Worm (Caenorhabditis elegans) whole organism, late embryonic: ENCODE results near the gene pri-1.
A peak's percentile ranks its signal among the peaks of the same experiment; 100 is the strongest.

Experiments
- F13H6.1 ChIP-seq: sonication (generic microtip); optimal IDR thresholded peaks from 2 replicates; lab custom pipeline; 2016; ENCODE audit warnings: missing genetic modification characterization, missing compliant biosample characterization
- K09A11.1 ChIP-seq: sonication (generic microtip); optimal IDR thresholded peaks from 2 replicates; lab custom pipeline; 2017; ENCODE audit warnings: antibody characterized with exemption, mild to moderate bottlenecking, missing genetic modification characterization, missing compliant biosample characterization; ENCODE audit not compliant: insufficient read depth
- T23F11.4 ChIP-seq: fragments of 200-800 bp; sonication (Bioruptor generic); optimal IDR thresholded peaks from 2 replicates; lab custom pipeline; 2018; ENCODE audit warnings: mild to moderate bottlenecking, missing genetic modification characterization, missing compliant biosample characterization
- Y22D7AL.16 ChIP-seq: sonication (generic microtip); optimal IDR thresholded peaks from 2 replicates; lab custom pipeline; 2016; ENCODE audit warnings: missing genetic modification characterization, missing compliant biosample characterization
- ceh-14 ChIP-seq: sonication (generic microtip); optimal IDR thresholded peaks from 2 replicates; lab custom pipeline; 2016; ENCODE audit warnings: missing genotype, missing genetic modification characterization, missing compliant biosample characterization
- ceh-18 ChIP-seq: sonication (generic microtip); optimal IDR thresholded peaks from 2 replicates; lab custom pipeline; 2016; ENCODE audit warnings: missing genetic modification characterization, missing compliant biosample characterization
- ceh-30 ChIP-seq: fragments of 150-350 bp; optimal IDR thresholded peaks from 2 replicates; lab custom pipeline; 2014; ENCODE audit warnings: missing biosample characterization, missing genetic modification characterization
- ceh-31 ChIP-seq: sonication (generic microtip); optimal IDR thresholded peaks from 2 replicates; lab custom pipeline; 2016; ENCODE audit warnings: missing genetic modification characterization, missing compliant biosample characterization
- ceh-34 ChIP-seq: sonication (generic microtip); optimal IDR thresholded peaks from 2 replicates; lab custom pipeline; 2016; ENCODE audit warnings: mild to moderate bottlenecking, missing genetic modification characterization, missing compliant biosample characterization
- ceh-48 ChIP-seq: sonication (generic microtip); optimal IDR thresholded peaks from 2 replicates; lab custom pipeline; 2016; ENCODE audit warnings: missing genetic modification characterization, inconsistent platforms, missing compliant biosample characterization
- ceh-9 ChIP-seq: sonication (generic microtip); optimal IDR thresholded peaks from 2 replicates; lab custom pipeline; 2016; ENCODE audit warnings: mild to moderate bottlenecking, missing genetic modification characterization, inconsistent platforms, missing compliant biosample characterization
- che-1 ChIP-seq: sonication (generic microtip); optimal IDR thresholded peaks from 2 replicates; lab custom pipeline; 2016; ENCODE audit warnings: mild to moderate bottlenecking, missing genetic modification characterization, missing compliant biosample characterization
- dmd-4 ChIP-seq: sonication (generic microtip); optimal IDR thresholded peaks from 2 replicates; lab custom pipeline; 2016; ENCODE audit warnings: borderline replicate concordance, missing genetic modification characterization, missing compliant biosample characterization
- dve-1 ChIP-seq: sonication (generic microtip); optimal IDR thresholded peaks from 2 replicates; lab custom pipeline; 2017; ENCODE audit warnings: antibody characterized with exemption, mild to moderate bottlenecking, missing genetic modification characterization, missing compliant biosample characterization
- elt-2 ChIP-seq: sonication (generic microtip); optimal IDR thresholded peaks from 2 replicates; lab custom pipeline; 2016; ENCODE audit warnings: missing genetic modification reagents, missing genetic modification characterization, missing compliant biosample characterization
- elt-4 ChIP-seq: sonication (generic microtip); optimal IDR thresholded peaks from 2 replicates; lab custom pipeline; 2016; ENCODE audit warnings: missing genetic modification characterization, missing compliant biosample characterization
- ets-4 ChIP-seq: sonication (generic microtip); optimal IDR thresholded peaks from 2 replicates; lab custom pipeline; 2016; ENCODE audit warnings: missing genetic modification characterization, missing compliant biosample characterization
- eyg-1 ChIP-seq: sonication (generic microtip); optimal IDR thresholded peaks from 2 replicates; lab custom pipeline; 2016; ENCODE audit warnings: missing genotype, missing genetic modification characterization, missing compliant biosample characterization
- fax-1 ChIP-seq: sonication (generic microtip); optimal IDR thresholded peaks from 2 replicates; lab custom pipeline; 2016; ENCODE audit warnings: missing genotype, missing genetic modification characterization, missing compliant biosample characterization
- fkh-10 ChIP-seq: fragments of 150-350 bp; optimal IDR thresholded peaks from 2 replicates; lab custom pipeline; 2014; ENCODE audit warnings: missing biosample characterization, missing genetic modification reagents, missing genetic modification characterization
- gmeb-2 ChIP-seq: sonication (generic microtip); optimal IDR thresholded peaks from 2 replicates; lab custom pipeline; 2016; ENCODE audit warnings: missing genetic modification characterization, inconsistent platforms, missing compliant biosample characterization
- hlh-13 ChIP-seq: fragments of 200-800 bp; sonication (Bioruptor generic); optimal IDR thresholded peaks from 2 replicates; lab custom pipeline; 2018; ENCODE audit warnings: mild to moderate bottlenecking, missing genetic modification characterization, missing compliant biosample characterization
- hlh-15 ChIP-seq: sonication (generic microtip); optimal IDR thresholded peaks from 2 replicates; lab custom pipeline; 2016; ENCODE audit warnings: missing genetic modification characterization, missing compliant biosample characterization
- hlh-30 ChIP-seq: sonication (generic microtip); optimal IDR thresholded peaks from 2 replicates; lab custom pipeline; 2017; ENCODE audit warnings: antibody characterized with exemption, missing genetic modification characterization, missing compliant biosample characterization; ENCODE audit not compliant: insufficient read depth
- hlh-6 ChIP-seq: sonication (generic microtip); optimal IDR thresholded peaks from 2 replicates; lab custom pipeline; 2016; ENCODE audit warnings: missing genotype, missing genetic modification characterization, missing compliant biosample characterization
- hlh-8 ChIP-seq: sonication (generic microtip); optimal IDR thresholded peaks from 2 replicates; lab custom pipeline; 2016; ENCODE audit warnings: missing genotype, missing genetic modification characterization, missing compliant biosample characterization
- lim-6 ChIP-seq: sonication (generic microtip); optimal IDR thresholded peaks from 2 replicates; lab custom pipeline; 2016; ENCODE audit warnings: missing genetic modification characterization, missing compliant biosample characterization
- lin-11 ChIP-seq: fragments of 200-800 bp; sonication (Bioruptor generic); optimal IDR thresholded peaks from 2 replicates; lab custom pipeline; 2018; ENCODE audit warnings: mild to moderate bottlenecking, missing genetic modification characterization, missing compliant biosample characterization
- madf-2 ChIP-seq: sonication (generic microtip); optimal IDR thresholded peaks from 2 replicates; lab custom pipeline; 2017; ENCODE audit warnings: missing genetic modification characterization, missing compliant biosample characterization
- mec-3 ChIP-seq: sonication (generic microtip); optimal IDR thresholded peaks from 2 replicates; lab custom pipeline; 2016; ENCODE audit warnings: borderline replicate concordance, missing genetic modification characterization, missing compliant biosample characterization
- nfya-1 ChIP-seq: sonication (generic microtip); optimal IDR thresholded peaks from 2 replicates; lab custom pipeline; 2017; ENCODE audit warnings: missing genetic modification characterization, mild to moderate bottlenecking, missing compliant biosample characterization, antibody characterized with exemption, moderate library complexity
- nhr-11 ChIP-seq: fragments of 150-350 bp; optimal IDR thresholded peaks from 2 replicates; lab custom pipeline; 2014; ENCODE audit warnings: missing biosample characterization, missing genetic modification characterization
- npax-4 ChIP-seq: sonication (generic microtip); optimal IDR thresholded peaks from 2 replicates; lab custom pipeline; 2016; ENCODE audit warnings: missing genetic modification characterization, missing compliant biosample characterization
- pag-3 ChIP-seq: sonication (generic microtip); optimal IDR thresholded peaks from 2 replicates; lab custom pipeline; 2016; ENCODE audit warnings: missing compliant biosample characterization, missing genetic modification characterization, borderline replicate concordance
- pat-9 ChIP-seq: fragments of 200-800 bp; sonication (Bioruptor generic); optimal IDR thresholded peaks from 2 replicates; lab custom pipeline; 2018; ENCODE audit warnings: mild to moderate bottlenecking, missing genetic modification characterization, moderate library complexity, missing compliant biosample characterization
- pha-4 ChIP-seq: fragments of 150-350 bp; optimal IDR thresholded peaks from 2 replicates; lab custom pipeline; 2018; ENCODE audit warnings: missing biosample characterization, missing genetic modification reagents, missing genetic modification characterization
- pqm-1 ChIP-seq: sonication (generic microtip); optimal IDR thresholded peaks from 2 replicates; lab custom pipeline; 2016; ENCODE audit warnings: missing genetic modification characterization, missing compliant biosample characterization
- ref-2 ChIP-seq: sonication (generic microtip); optimal IDR thresholded peaks from 2 replicates; lab custom pipeline; 2016; ENCODE audit warnings: missing genetic modification characterization, missing compliant biosample characterization
- rnt-1 ChIP-seq: sonication (generic microtip); optimal IDR thresholded peaks from 2 replicates; lab custom pipeline; 2016; ENCODE audit warnings: missing genetic modification characterization, missing compliant biosample characterization
- sdc-2 ChIP-seq: sonication (generic microtip); optimal IDR thresholded peaks from 2 replicates; lab custom pipeline; 2016; ENCODE audit warnings: missing genotype, missing genetic modification characterization, missing compliant biosample characterization
- syd-9 ChIP-seq: sonication (generic microtip); optimal IDR thresholded peaks from 2 replicates; lab custom pipeline; 2016; ENCODE audit warnings: mild to moderate bottlenecking, missing genetic modification characterization, moderate library complexity, missing compliant biosample characterization
- tbx-7 ChIP-seq: sonication (generic microtip); optimal IDR thresholded peaks from 2 replicates; lab custom pipeline; 2016; ENCODE audit warnings: missing genotype, missing genetic modification characterization, missing compliant biosample characterization
- ttx-3 ChIP-seq: sonication (generic microtip); optimal IDR thresholded peaks from 2 replicates; lab custom pipeline; 2016; ENCODE audit warnings: missing genetic modification reagents, missing genetic modification characterization, missing compliant biosample characterization
- unc-3 ChIP-seq, 2 experiments: fragments of 200-800 bp in 1 of 2; sonication (Bioruptor generic) in 1 of 2; sonication (generic microtip) in 1 of 2; conservative IDR thresholded peaks in 1 of 2; optimal IDR thresholded peaks in 1 of 2; 2 replicates each; pipeline versions ENCODE4 v1.3.6 to Lab custom; 2016 to 2022; ENCODE audit warnings: missing compliant biosample characterization in 2 of 2, missing genetic modification characterization in 2 of 2, missing genetic modification reagents in 1 of 2
- unc-55 ChIP-seq: sonication (generic microtip); optimal IDR thresholded peaks from 2 replicates; lab custom pipeline; 2017; ENCODE audit warnings: missing biosample characterization, missing genetic modification reagents, missing genetic modification characterization
- zip-5 ChIP-seq: sonication (generic microtip); optimal IDR thresholded peaks from 2 replicates; lab custom pipeline; 2016; ENCODE audit warnings: missing genetic modification characterization, missing compliant biosample characterization

The pri-1 gene

ce11 chrIII:9621840-9622525 is 7.9 kb upstream of the pri-1 start:
- peak; percentile 93 for TF ChIP-seq elt-2 (tag; lab: Kevin White, UChicago)
- no peak for TF ChIP-seq ceh-48 (tag; lab: Kevin White, UChicago)
- TF ChIP-seq, all 69 proteins: peak for 1

- TF ChIP-seq ceh-18 (tag; lab: Kevin White, UChicago) (peak; percentile 7), nfya-1 (tag; lab: Kevin White, UChicago) (no peak)
- TF ChIP-seq, all 69 proteins: peak for 1
These were observed 6.1 kb upstream of the pri-1 start for ce11 chrIII:9620148-9620547.

DNA sequence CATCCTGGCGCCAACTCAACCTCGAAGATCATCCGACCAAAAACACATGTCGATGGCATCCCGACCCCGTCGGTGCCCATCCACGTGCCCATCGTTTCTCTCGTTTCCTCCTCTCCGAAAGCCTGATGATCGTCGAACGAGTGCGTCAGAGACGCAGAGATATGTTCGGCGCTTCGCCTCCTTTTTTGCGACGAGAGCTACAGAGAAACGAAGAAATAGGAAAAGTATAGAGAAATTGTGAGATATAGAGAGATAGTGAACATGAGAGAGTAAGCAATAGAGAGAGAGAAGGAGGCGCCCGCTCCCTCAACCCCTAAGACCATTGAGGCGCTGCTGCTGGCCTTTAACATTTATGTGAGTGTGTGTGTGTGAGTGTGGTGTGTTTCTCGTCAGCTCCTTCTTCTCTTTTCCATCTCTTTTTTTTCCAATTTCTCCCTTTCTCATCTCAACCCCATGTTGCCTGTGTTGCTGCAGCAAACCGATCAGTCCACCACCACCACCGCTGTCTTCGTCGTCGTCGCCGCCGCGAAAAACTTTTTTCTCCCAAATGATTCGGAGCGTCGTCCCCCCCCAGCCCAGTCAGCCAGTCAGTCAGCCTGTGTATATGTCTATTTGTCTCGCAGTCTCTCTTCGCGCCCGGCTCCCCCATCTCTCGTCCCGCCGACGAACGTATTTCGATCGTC is 5.1 kb upstream of the pri-1 start, which contains the start of gene hlh-11:
TSS of gene hlh-11 (plus strand) at position 633 of the 683 bp plus-strand sequence.
- TF ChIP-seq npax-4 (tag; lab: Kevin White, UChicago) = no peak
- TF ChIP-seq ceh-14 = peak; percentile 26
- no peak for TF ChIP-seq ceh-30 (tag; lab: Kevin White, UChicago)
- TF ChIP-seq pag-3 = no peak
- TF ChIP-seq pat-9 = peak; percentile 35
- no peak for TF ChIP-seq ttx-3 (tag; lab: Kevin White, UChicago)
- TF ChIP-seq T23F11.4 (GFP tag; lab: Kevin White, UChicago) = no peak
- TF ChIP-seq elt-2 (tag; lab: Kevin White, UChicago) = no peak
- TF ChIP-seq hlh-8 = peak; percentile 59
- TF ChIP-seq sdc-2 = no peak
- TF ChIP-seq lin-11 (tag; lab: Kevin White, UChicago) = no peak
- TF ChIP-seq pha-4 (tag; lab: Kevin White, UChicago) = no peak
- TF ChIP-seq mec-3 (tag; lab: Kevin White, UChicago) = no peak
- no peak for TF ChIP-seq ceh-9 (tag; lab: Kevin White, UChicago)
- no peak for TF ChIP-seq hlh-15
- TF ChIP-seq F13H6.1 (tag; lab: Kevin White, UChicago) = peak; percentile 71
- TF ChIP-seq Y22D7AL.16 (tag; lab: Kevin White, UChicago) = no peak
- TF ChIP-seq eyg-1 (tag; lab: Kevin White, UChicago) = no peak
- TF ChIP-seq tbx-7 (tag; lab: Kevin White, UChicago) = no peak
- TF ChIP-seq ref-2 (tag; lab: Kevin White, UChicago) = no peak
- no peak for TF ChIP-seq zip-5 (tag; lab: Kevin White, UChicago)
- peak; percentile 57 for TF ChIP-seq rnt-1 (tag; lab: Kevin White, UChicago)
- no peak for TF ChIP-seq nhr-11
- TF ChIP-seq syd-9 (tag; lab: Kevin White, UChicago) = peak; percentile 3
- TF ChIP-seq unc-55 (GFP tag; lab: Kevin White, UChicago) = peak; percentile 41
- no peak for TF ChIP-seq lim-6
- TF ChIP-seq che-1 = no peak
- TF ChIP-seq madf-2 (tag; lab: Kevin White, UChicago) = no peak
- TF ChIP-seq dve-1 (tag; lab: Kevin White, UChicago) = peak; percentile 12
- peak; percentile 76 for TF ChIP-seq hlh-30 (tag; lab: Kevin White, UChicago)
- no peak for TF ChIP-seq hlh-6
- peak; percentile 59 for TF ChIP-seq ceh-34 (tag; lab: Kevin White, UChicago)
- peak; percentile 62 for TF ChIP-seq ceh-31
- TF ChIP-seq pqm-1 (tag; lab: Kevin White, UChicago) = no peak
- peak; percentile 17 for TF ChIP-seq K09A11.1 (tag; lab: Kevin White, UChicago)
- TF ChIP-seq hlh-13 (GFP tag; lab: Kevin White, UChicago) = no peak
- TF ChIP-seq ets-4 (tag; lab: Kevin White, UChicago) = peak; percentile 41
- no peak for TF ChIP-seq elt-4
- no peak for TF ChIP-seq fax-1 (tag; lab: Kevin White, UChicago)
- TF ChIP-seq gmeb-2 = no peak
- no peak for TF ChIP-seq fkh-10 (GFP tag; lab: Kevin White, UChicago)
- TF ChIP-seq unc-3 (GFP tag; conservative IDR thresholded peaks at IDR 0.05; lab: Robert Waterston, UW) = no peak
- no peak for TF ChIP-seq unc-3 (tag; optimal IDR thresholded peaks at IDR 0.05; lab: Kevin White, UChicago)
- no peak for TF ChIP-seq dmd-4 (tag; lab: Kevin White, UChicago)
